Worm (Caenorhabditis elegans) whole organism, L1 larva: ENCODE measurements around the gene hlh-14.
A peak's percentile ranks its signal among the peaks of the same experiment; 100 is the strongest.

Experiments
- C04F5.9 ChIP-seq: sonication (generic microtip); optimal IDR thresholded peaks from 2 replicates; lab custom pipeline; 2016; ENCODE audit warnings: missing genetic modification characterization, missing compliant biosample characterization
- C16A3.4 ChIP-seq: fragments of 150-350 bp; optimal IDR thresholded peaks from 2 replicates; lab custom pipeline; 2014; ENCODE audit warnings: missing biosample characterization, missing genetic modification characterization
- C34B4.2 ChIP-seq: sonication (generic microtip); optimal IDR thresholded peaks from 2 replicates; lab custom pipeline; 2017; ENCODE audit warnings: mild to moderate bottlenecking, missing genetic modification characterization, missing compliant biosample characterization
- Y116A8C.19 ChIP-seq: sonication (generic microtip); optimal IDR thresholded peaks from 2 replicates; lab custom pipeline; 2016; ENCODE audit warnings: missing compliant biosample characterization, missing genetic modification characterization, borderline replicate concordance
- alr-1 ChIP-seq: fragments of 200-800 bp; sonication (Bioruptor generic); optimal IDR thresholded peaks from 2 replicates; lab custom pipeline; 2018; ENCODE audit warnings: borderline replicate concordance, mild to moderate bottlenecking, missing genetic modification characterization, missing compliant biosample characterization
- aly-2 ChIP-seq: fragments of 150-350 bp; optimal IDR thresholded peaks from 2 replicates; lab custom pipeline; 2014; ENCODE audit warnings: missing biosample characterization, missing genetic modification characterization
- blmp-1 ChIP-seq: fragments of 150-350 bp; optimal IDR thresholded peaks from 2 replicates; lab custom pipeline; 2014; ENCODE audit warnings: missing biosample characterization, missing genetic modification characterization
- ceh-63 ChIP-seq: fragments of 200-800 bp; sonication (Bioruptor generic); optimal IDR thresholded peaks from 2 replicates; lab custom pipeline; 2018; ENCODE audit warnings: mild to moderate bottlenecking, missing genetic modification characterization, missing compliant biosample characterization
- ceh-82 ChIP-seq, 3 experiments: fragments of 150-350 bp in 1 of 3; sonication (generic microtip) in 2 of 3; optimal IDR thresholded peaks; 2 replicates each; lab custom pipeline; 2014 to 2017; ENCODE audit warnings: missing biosample characterization in 3 of 3, missing genetic modification characterization in 3 of 3
- ceh-88 ChIP-seq: fragments of 200-800 bp; sonication (Bioruptor generic); IDR thresholded peaks from 2 replicates; pipeline ENCODE4 v1.3.6; 2022; ENCODE audit warnings: missing genetic modification characterization, missing compliant biosample characterization
- ceh-90 ChIP-seq: sonication (generic microtip); optimal IDR thresholded peaks from 2 replicates; lab custom pipeline; 2016; ENCODE audit warnings: missing genetic modification characterization, missing compliant biosample characterization
- ces-1 ChIP-seq: fragments of 150-350 bp; optimal IDR thresholded peaks from 2 replicates; lab custom pipeline; 2014; ENCODE audit warnings: missing biosample characterization, missing genetic modification reagents, missing genetic modification characterization
- dpl-1 ChIP-seq, 3 experiments: fragments of 150-350 bp in 2 of 3; sonication (generic microtip) in 1 of 3; optimal IDR thresholded peaks; 2 replicates each; lab custom pipeline; 2014 to 2017; ENCODE audit warnings: missing biosample characterization in 3 of 3, missing genetic modification characterization in 3 of 3, missing genetic modification reagents in 3 of 3
- efl-3 ChIP-seq: fragments of 200-800 bp; sonication (Bioruptor generic); optimal IDR thresholded peaks from 2 replicates; lab custom pipeline; 2018; ENCODE audit warnings: mild to moderate bottlenecking, missing genetic modification characterization, missing compliant biosample characterization
- egl-13 ChIP-seq: sonication (generic microtip); optimal IDR thresholded peaks from 2 replicates; lab custom pipeline; 2016; ENCODE audit warnings: missing genotype, missing genetic modification reagents, missing genetic modification characterization, missing compliant biosample characterization
- egl-27 ChIP-seq, 2 experiments: fragments of 150-350 bp in 1 of 2; sonication (generic microtip); optimal IDR thresholded peaks; 3 replicates each; lab custom pipeline; 2017 to 2018; ENCODE audit warnings: missing biosample characterization in 2 of 2, missing genetic modification characterization in 2 of 2, missing genetic modification reagents in 2 of 2
- elt-3 ChIP-seq, 6 experiments: fragments of 150-350 bp in 1 of 6; sonication (generic microtip); optimal IDR thresholded peaks; 2 replicates each; lab custom pipeline; 2017 to 2018; ENCODE audit warnings: missing biosample characterization in 6 of 6, missing genetic modification characterization in 6 of 6, inconsistent platforms in 1 of 6
- ets-5 ChIP-seq: fragments of 200-800 bp; sonication (Bioruptor generic); IDR thresholded peaks from 2 replicates; pipeline ENCODE4 v1.3.6; 2022; ENCODE audit warnings: missing genetic modification characterization, missing compliant biosample characterization
- fkh-10 ChIP-seq: sonication (generic microtip); optimal IDR thresholded peaks from 2 replicates; lab custom pipeline; 2017; ENCODE audit warnings: missing biosample characterization, missing genetic modification reagents, missing genetic modification characterization
- fkh-8 ChIP-seq: sonication (generic microtip); optimal IDR thresholded peaks from 2 replicates; lab custom pipeline; 2016; ENCODE audit warnings: mild to moderate bottlenecking, missing genetic modification characterization, missing compliant biosample characterization
- fos-1 ChIP-seq: fragments of 150-350 bp; optimal IDR thresholded peaks from 2 replicates; lab custom pipeline; 2014; ENCODE audit warnings: missing biosample characterization, missing genetic modification characterization
- hlh-17 ChIP-seq: fragments of 200-800 bp; sonication (Bioruptor generic); optimal IDR thresholded peaks from 2 replicates; lab custom pipeline; 2018; ENCODE audit warnings: missing genetic modification characterization, mild to moderate bottlenecking, missing compliant biosample characterization, moderate library complexity, borderline replicate concordance
- isw-1 ChIP-seq: fragments of 200-800 bp; sonication (Bioruptor generic); IDR thresholded peaks from 2 replicates; pipeline ENCODE4 v1.3.6; 2022; ENCODE audit warnings: missing genetic modification characterization, missing compliant biosample characterization
- lin-14 ChIP-seq: fragments of 200-800 bp; sonication (Bioruptor generic); optimal IDR thresholded peaks from 2 replicates; lab custom pipeline; 2018; ENCODE audit warnings: mild to moderate bottlenecking, missing genetic modification characterization, moderate library complexity, missing compliant biosample characterization
- lin-35 ChIP-seq, 2 experiments: fragments of 150-350 bp; optimal IDR thresholded peaks; 2 replicates each; lab custom pipeline; 2014; ENCODE audit warnings: missing biosample characterization in 2 of 2, missing genetic modification characterization in 2 of 2, missing genetic modification reagents in 2 of 2
- lin-39 ChIP-seq: fragments of 150-350 bp; optimal IDR thresholded peaks from 2 replicates; lab custom pipeline; 2014; ENCODE audit warnings: missing biosample characterization, missing genetic modification reagents, missing genetic modification characterization
- lir-3 ChIP-seq: sonication (generic microtip); optimal IDR thresholded peaks from 2 replicates; lab custom pipeline; 2016; ENCODE audit warnings: mild to moderate bottlenecking, missing genetic modification characterization, moderate library complexity, missing compliant biosample characterization; ENCODE audit not compliant: poor library complexity
- lsy-2 ChIP-seq, 2 experiments: fragments of 150-350 bp; optimal IDR thresholded peaks; 2 replicates each; lab custom pipeline; 2014; ENCODE audit warnings: missing biosample characterization in 2 of 2, missing genetic modification characterization in 2 of 2
- mab-9 ChIP-seq: fragments of 200-800 bp; sonication (Bioruptor generic); IDR thresholded peaks from 2 replicates; pipeline ENCODE4 v1.3.6; 2022; ENCODE audit warnings: missing genetic modification reagents, missing genetic modification characterization, missing compliant biosample characterization
- mdl-1 ChIP-seq, 2 experiments: fragments of 150-350 bp; optimal IDR thresholded peaks; 2 replicates each; lab custom pipeline; 2014 to 2017; ENCODE audit warnings: missing biosample characterization in 2 of 2, missing genetic modification characterization in 2 of 2, inconsistent platforms in 1 of 2
- mef-2 ChIP-seq: fragments of 150-350 bp; optimal IDR thresholded peaks from 2 replicates; lab custom pipeline; 2014; ENCODE audit warnings: missing biosample characterization, missing genetic modification characterization
- nhr-20 ChIP-seq: sonication (generic microtip); optimal IDR thresholded peaks from 2 replicates; lab custom pipeline; 2016; ENCODE audit warnings: mild to moderate bottlenecking, missing genetic modification characterization, missing compliant biosample characterization
- nhr-237 ChIP-seq: fragments of 150-350 bp; optimal IDR thresholded peaks from 2 replicates; lab custom pipeline; 2014; ENCODE audit warnings: missing biosample characterization, missing genetic modification characterization
- nhr-28 ChIP-seq: fragments of 150-350 bp; optimal IDR thresholded peaks from 2 replicates; lab custom pipeline; 2014; ENCODE audit warnings: missing biosample characterization, missing genetic modification characterization
- nhr-84 ChIP-seq: sonication (generic microtip); optimal IDR thresholded peaks from 2 replicates; lab custom pipeline; 2017; ENCODE audit warnings: missing biosample characterization, missing genetic modification characterization
- pqm-1 ChIP-seq: sonication (generic microtip); optimal IDR thresholded peaks from 3 replicates; lab custom pipeline; 2017; ENCODE audit warnings: missing biosample characterization, missing genetic modification characterization
- rnt-1 ChIP-seq: sonication (generic microtip); optimal IDR thresholded peaks from 2 replicates; lab custom pipeline; 2016; ENCODE audit warnings: mild to moderate bottlenecking, missing genetic modification characterization, moderate library complexity, missing compliant biosample characterization
- snpc-4 ChIP-seq: fragments of 150-350 bp; optimal IDR thresholded peaks from 2 replicates; lab custom pipeline; 2014; ENCODE audit warnings: missing biosample characterization, missing genetic modification characterization
- snu-23 ChIP-seq: sonication (generic microtip); optimal IDR thresholded peaks from 2 replicates; lab custom pipeline; 2016; ENCODE audit warnings: missing genetic modification characterization, missing compliant biosample characterization
- sptf-1 ChIP-seq: fragments of 150-350 bp; optimal IDR thresholded peaks from 2 replicates; lab custom pipeline; 2014; ENCODE audit warnings: missing biosample characterization, missing genetic modification characterization
- swsn-7 ChIP-seq: sonication (generic microtip); optimal IDR thresholded peaks from 2 replicates; lab custom pipeline; 2016; ENCODE audit warnings: missing genetic modification characterization, missing compliant biosample characterization
- tbx-2 ChIP-seq: sonication (generic microtip); optimal IDR thresholded peaks from 2 replicates; lab custom pipeline; 2016; ENCODE audit warnings: missing genetic modification characterization, missing compliant biosample characterization
- tlp-1 ChIP-seq: fragments of 150-350 bp; optimal IDR thresholded peaks from 2 replicates; lab custom pipeline; 2014; ENCODE audit warnings: missing biosample characterization, missing genetic modification characterization
- unc-62 ChIP-seq: fragments of 150-350 bp; optimal IDR thresholded peaks from 2 replicates; lab custom pipeline; 2014; ENCODE audit warnings: missing biosample characterization, missing genetic modification reagents, missing genetic modification characterization
- unc-86 ChIP-seq: sonication (generic microtip); optimal IDR thresholded peaks from 2 replicates; lab custom pipeline; 2016; ENCODE audit warnings: missing genetic modification characterization, missing compliant biosample characterization
- unc-98 ChIP-seq: fragments of 200-800 bp; sonication (Bioruptor generic); IDR thresholded peaks from 2 replicates; pipeline ENCODE4 v1.3.6; 2022; ENCODE audit warnings: missing genetic modification characterization, missing compliant biosample characterization
- xbp-1 ChIP-seq: sonication (generic microtip); optimal IDR thresholded peaks from 2 replicates; lab custom pipeline; 2016; ENCODE audit warnings: missing genetic modification characterization, missing compliant biosample characterization
- zip-4 ChIP-seq: fragments of 200-800 bp; sonication (Bioruptor generic); optimal IDR thresholded peaks from 2 replicates; lab custom pipeline; 2018; ENCODE audit warnings: mild to moderate bottlenecking, missing genetic modification characterization, moderate library complexity, missing compliant biosample characterization
- ztf-4 ChIP-seq: fragments of 150-350 bp; optimal IDR thresholded peaks from 2 replicates; lab custom pipeline; 2014; ENCODE audit warnings: missing biosample characterization, missing genetic modification characterization

Gene hlh-14

DNA sequence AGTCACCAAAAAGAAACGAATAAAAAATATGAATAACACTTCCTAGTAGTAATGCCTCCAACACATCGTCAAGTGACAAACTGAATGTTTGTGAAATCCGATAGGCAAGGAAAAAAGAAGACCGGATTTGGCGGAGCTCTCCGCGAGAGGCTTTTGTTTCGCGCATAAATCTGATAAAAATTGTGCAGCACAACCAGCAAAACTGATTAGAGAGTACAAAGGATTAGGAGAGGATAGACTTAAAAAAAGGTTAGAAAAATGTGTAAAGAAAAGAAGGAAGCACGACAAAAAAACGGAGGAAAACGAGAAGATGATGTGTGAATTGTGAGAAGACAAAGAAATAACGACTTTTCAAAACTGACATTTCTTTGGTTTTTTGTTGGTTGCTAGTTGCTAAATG lies 11.0 kb downstream of the hlh-14 start, which contains the start of gene rab-3:
Gene rab-3 (minus strand): TSS at position 147 of the 400 bp plus-strand sequence.
- TF ChIP-seq fkh-10 (GFP tag; lab: Kevin White, UChicago) (peak; percentile 91), ces-1 (GFP tag; lab: Kevin White, UChicago) (peak; percentile 57), blmp-1 (tag; lab: Kevin White, UChicago) (no peak), fkh-8 (tag; lab: Kevin White, UChicago) (no peak), egl-27 (tag; optimal IDR thresholded peaks at IDR 0.05; lab: Kevin White, UChicago) (no peak), pqm-1 (tag; lab: Kevin White, UChicago) (no peak), fos-1 (tag; lab: Kevin White, UChicago) (no peak), snu-23 (no peak), nhr-84 (no peak), lin-39 (tag; lab: Kevin White, UChicago) (no peak), C34B4.2 (tag; lab: Kevin White, UChicago) (no peak), snpc-4 (tag; lab: Kevin White, UChicago) (no peak), ceh-82 (tag; optimal IDR thresholded peaks at IDR 0.05; lab: Kevin White, UChicago) (peak in 1 of 3 experiments; percentile 11), lir-3 (tag; lab: Kevin White, UChicago) (no peak), unc-62 (GFP tag; lab: Kevin White, UChicago) (no peak), lin-14 (GFP tag; lab: Kevin White, UChicago) (peak; percentile 62), ceh-90 (tag; lab: Kevin White, UChicago) (no peak), nhr-237 (tag; lab: Kevin White, UChicago) (no peak), mab-9 (no peak)

DNA sequence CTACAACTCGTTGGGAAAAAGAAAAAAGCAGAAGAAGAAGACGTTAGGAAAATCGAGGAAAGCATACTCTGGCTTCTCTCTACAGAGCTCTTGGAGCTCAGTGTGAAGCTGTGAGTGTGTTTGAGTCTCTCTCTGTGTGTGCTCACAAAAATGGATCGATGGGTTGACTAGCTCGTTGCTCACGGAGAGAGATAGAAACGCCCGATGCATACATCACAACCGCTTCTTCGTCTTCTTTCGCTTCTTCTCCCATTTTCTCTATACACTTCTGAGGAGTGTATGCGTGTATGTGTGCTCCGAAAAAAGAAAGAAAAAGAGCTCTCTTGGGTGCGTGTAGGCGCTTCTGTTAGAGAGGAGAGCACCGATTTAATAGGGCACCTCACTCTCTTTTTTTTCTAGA lies 13.6 kb downstream of the hlh-14 start:
- TF ChIP-seq ces-1 (GFP tag; lab: Kevin White, UChicago) (no peak), isw-1 (GFP tag; lab: Robert Waterston, UW) (peak; percentile 58), C04F5.9 (tag; lab: Kevin White, UChicago) (no peak), nhr-28 (tag; lab: Kevin White, UChicago) (no peak), sptf-1 (tag; lab: Kevin White, UChicago) (no peak), unc-98 (no peak), mdl-1 (tag; optimal IDR thresholded peaks at IDR 0.05; lab: Kevin White, UChicago) (no peak), snu-23 (peak; percentile 61), dpl-1 (GFP tag; optimal IDR thresholded peaks at IDR 0.05; lab: Kevin White, UChicago) (peak in 1 of 3 experiments; percentile 39), fos-1 (tag; lab: Kevin White, UChicago) (peak; percentile 64), ceh-82 (tag; optimal IDR thresholded peaks at IDR 0.05; lab: Kevin White, UChicago) (peak in 2 of 3 experiments; percentile 35 to 86), ets-5 (GFP tag; lab: Robert Waterston, UW) (no peak), unc-62 (GFP tag; lab: Kevin White, UChicago) (no peak), ceh-63 (no peak), blmp-1 (tag; lab: Kevin White, UChicago) (no peak), ceh-88 (no peak), swsn-7 (tag; lab: Kevin White, UChicago) (peak; percentile 65), zip-4 (no peak), tlp-1 (tag; lab: Kevin White, UChicago) (no peak), aly-2 (no peak), nhr-237 (tag; lab: Kevin White, UChicago) (no peak), mef-2 (no peak), nhr-84 (no peak), xbp-1 (tag; lab: Kevin White, UChicago) (peak; percentile 29), elt-3 (tag; optimal IDR thresholded peaks at IDR 0.05; lab: Kevin White, UChicago) (no peak), ztf-4 (tag; lab: Kevin White, UChicago) (no peak), tbx-2 (tag; lab: Kevin White, UChicago) (peak; percentile 36), rnt-1 (tag; lab: Kevin White, UChicago) (no peak), pqm-1 (tag; lab: Kevin White, UChicago) (no peak), efl-3 (GFP tag; lab: Kevin White, UChicago) (no peak), fkh-8 (tag; lab: Kevin White, UChicago) (peak; percentile 95), Y116A8C.19 (tag; lab: Kevin White, UChicago) (no peak), alr-1 (tag; lab: Kevin White, UChicago) (no peak), lsy-2 (tag; optimal IDR thresholded peaks at IDR 0.05; lab: Kevin White, UChicago) (peak in 1 of 2 experiments; percentile 71), unc-86 (peak; percentile 67), C16A3.4 (peak; percentile 42), lin-35 (GFP tag; optimal IDR thresholded peaks at IDR 0.05; lab: Kevin White, UChicago) (peak in 1 of 2 experiments; percentile 67), hlh-17 (GFP tag; lab: Kevin White, UChicago) (no peak), egl-13 (peak; percentile 60), nhr-20 (tag; lab: Kevin White, UChicago) (no peak)
